Fruit fly (Drosophila melanogaster): ENCODE measurements around the gene Rpn12R.

Gene Rpn12R

dm6 chr3L:15034061-15034713 is 8.2 kb downstream of the Rpn12R start (continued):
- TF ChIP-seq CG8359 (GFP tag; optimal IDR thresholded peaks at IDR 0.05; ENCODE audit: borderline replicate concordance) (no peak), Ets65A (GFP tag) (no peak), zf30C (GFP tag; optimal IDR thresholded peaks at IDR 0.05) (peak; percentile 46), CG8281 (tag; optimal IDR thresholded peaks at IDR 0.05) (no peak), cad (GFP tag; optimal IDR thresholded peaks at IDR 0.05) (no peak), CG10267 (tag; optimal IDR thresholded peaks at IDR 0.05) (peak; percentile 44), CG31224 (GFP tag; IDR thresholded peaks at IDR 0.05) (no peak), Hr3 (GFP tag; optimal IDR thresholded peaks at IDR 0.05) (peak; percentile 16), Hand (GFP tag; optimal IDR thresholded peaks at IDR 0.05) (peak; percentile 73), NfI (GFP tag; optimal IDR thresholded peaks at IDR 0.05) (peak; percentile 36), CG33557 (GFP tag; optimal IDR thresholded peaks at IDR 0.05) (no peak), CG15479 (GFP tag; optimal IDR thresholded peaks at IDR 0.05) (no peak), slp2 (GFP tag; optimal IDR thresholded peaks at IDR 0.05) (no peak), B-H2 (GFP tag; optimal IDR thresholded peaks at IDR 0.05) (peak; percentile 37), Pdp1 (GFP tag; optimal IDR thresholded peaks at IDR 0.05) (no peak), CG11560 (tag; IDR thresholded peaks at IDR 0.05) (no peak), D19A (tag; optimal IDR thresholded peaks at IDR 0.05) (peak; percentile 32), psq (GFP tag; optimal IDR thresholded peaks at IDR 0.05) (no peak), cwo (GFP tag; optimal IDR thresholded peaks at IDR 0.05) (peak; percentile 56), sob (GFP tag; IDR thresholded peaks at IDR 0.05) (no peak), unc-4 (GFP tag; IDR thresholded peaks at IDR 0.05; ENCODE audit: partially characterized antibody) (no peak), CG9609 (GFP tag; optimal IDR thresholded peaks at IDR 0.05) (no peak), CG11723 (GFP tag; optimal IDR thresholded peaks at IDR 0.05) (peak; percentile 6), fd64A (GFP tag; optimal IDR thresholded peaks at IDR 0.05) (no peak), CG3838 (GFP tag; optimal IDR thresholded peaks at IDR 0.05) (no peak), Lhr (GFP tag; optimal IDR thresholded peaks at IDR 0.05) (no peak), wdn (GFP tag; IDR thresholded peaks at IDR 0.05) (0 out of 2 replicates have a peak, but pooled peaks have one; percentile 29), CG14965 (GFP tag; optimal IDR thresholded peaks at IDR 0.05; ENCODE audit: borderline replicate concordance) (no peak), en (GFP tag; optimal IDR thresholded peaks at IDR 0.05) (no peak), insv (GFP tag; optimal IDR thresholded peaks at IDR 0.05) (no peak), maf-S (GFP tag; optimal IDR thresholded peaks at IDR 0.05) (no peak), CG2199 (GFP tag; IDR thresholded peaks at IDR 0.05) (no peak), Chrac-16 (GFP tag; optimal IDR thresholded peaks at IDR 0.05) (no peak), croc (GFP tag; conservative IDR thresholded peaks at IDR 0.05) (no peak), HLH4C (GFP tag; IDR thresholded peaks at IDR 0.05; ENCODE audit: partially characterized antibody) (no peak), row (GFP tag; IDR thresholded peaks at IDR 0.05) (peak; percentile 53), CG8478 (optimal IDR thresholded peaks at IDR 0.05) (no peak), pho (GFP tag; optimal IDR thresholded peaks at IDR 0.05) (no peak), CG2889 (GFP tag; IDR thresholded peaks at IDR 0.05) (no peak), CG9932 (GFP tag; IDR thresholded peaks at IDR 0.05) (no peak), CG4424 (GFP tag; optimal IDR thresholded peaks at IDR 0.05) (peak; percentile 13), CG7372 (GFP tag; IDR thresholded peaks at IDR 0.05) (no peak), kah (GFP tag; optimal IDR thresholded peaks at IDR 0.05) (no peak), CG11093 (GFP tag; IDR thresholded peaks at IDR 0.05) (no peak), slbo (GFP tag; IDR thresholded peaks at IDR 0.05) (no peak), Dip3 (GFP tag; optimal IDR thresholded peaks at IDR 0.05) (no peak), Ssrp (tag; optimal IDR thresholded peaks at IDR 0.05) (peak; percentile 32), E2f2 (GFP tag; IDR thresholded peaks at IDR 0.05) (no peak), pan (optimal IDR thresholded peaks at IDR 0.05) (no peak), pan (GFP tag; optimal IDR thresholded peaks at IDR 0.05 in 1 of 2, IDR thresholded peaks at IDR 0.05 in 1 of 2) (no peak), NC2β (GFP tag; optimal IDR thresholded peaks at IDR 0.05) (no peak)
